Fruit fly (Drosophila melanogaster) whole organism, embryonic: ENCODE results near the gene CG10035.

Source experiments
- Ada2b ChIP-seq: fragments of 200-800 bp; sonication (Bioruptor generic); IDR thresholded peaks from 2 replicates; pipeline ENCODE4 v1.3.6; 2022; ENCODE audit warnings: missing biosample characterization, missing genetic modification characterization
- Awh ChIP-seq: fragments of 200-800 bp; sonication (Bioruptor generic); IDR thresholded peaks from 2 replicates; pipeline ENCODE4, ENCODE4 v1.3.6; 2022; ENCODE audit warnings: missing biosample characterization, missing genetic modification characterization
- CG10209 ChIP-seq: fragments of 200-800 bp; sonication (Bioruptor generic); optimal IDR thresholded peaks from 3 replicates; lab custom pipeline; 2017; ENCODE audit warnings: missing biosample characterization, mild to moderate bottlenecking, missing genetic modification characterization, missing genetic modification reagents
- CG12071 ChIP-seq: fragments of 200-800 bp; sonication (Bioruptor generic); optimal IDR thresholded peaks from 3 replicates; lab custom pipeline; 2018; ENCODE audit warnings: missing biosample characterization, mild to moderate bottlenecking, missing genetic modification characterization
- CG12219 ChIP-seq: fragments of 200-800 bp; sonication (Bioruptor generic); optimal IDR thresholded peaks from 3 replicates; lab custom pipeline; 2018; ENCODE audit warnings: missing biosample characterization, mild to moderate bottlenecking, missing genetic modification characterization
- CG17361 ChIP-seq: fragments of 200-800 bp; sonication (Bioruptor generic); IDR thresholded peaks from 3 replicates; pipeline ENCODE4 v1.3.6; 2022; ENCODE audit warnings: missing biosample characterization, missing genetic modification characterization
- CG18011 ChIP-seq: fragments of 200-800 bp; sonication (Bioruptor generic); optimal IDR thresholded peaks from 2 replicates; lab custom pipeline; 2017; ENCODE audit warnings: missing biosample characterization, missing genetic modification characterization, mild to moderate bottlenecking, moderate library complexity, missing genotype
- CG4424 ChIP-seq: fragments of 200-800 bp; sonication (Bioruptor generic); optimal IDR thresholded peaks from 3 replicates; lab custom pipeline; 2016; ENCODE audit warnings: missing biosample characterization, missing genetic modification characterization
- CG6813 ChIP-seq: fragments of 200-800 bp; sonication (Bioruptor generic); optimal IDR thresholded peaks from 2 replicates; lab custom pipeline; 2017; ENCODE audit warnings: missing biosample characterization, missing genetic modification characterization, mild to moderate bottlenecking, moderate library complexity, missing genetic modification reagents
- CG7987 ChIP-seq: fragments of 200-800 bp; sonication (Bioruptor generic); optimal IDR thresholded peaks from 2 replicates; lab custom pipeline; 2018; ENCODE audit warnings: missing biosample characterization, mild to moderate bottlenecking, missing genetic modification characterization, moderate library complexity
- CG8765 ChIP-seq: fragments of 200-800 bp; sonication (Bioruptor generic); IDR thresholded peaks from 2 replicates; pipeline ENCODE4 v1.3.6; 2022; ENCODE audit warnings: missing biosample characterization, missing genetic modification characterization
- Hand ChIP-seq: fragments of 200-800 bp; sonication (Bioruptor generic); optimal IDR thresholded peaks from 2 replicates; lab custom pipeline; 2017; ENCODE audit warnings: mild to moderate bottlenecking, missing biosample characterization, missing genetic modification reagents, missing genetic modification characterization
- Jarid2 ChIP-seq: fragments of 200-800 bp; sonication (Bioruptor generic); optimal IDR thresholded peaks from 3 replicates; lab custom pipeline; 2017; ENCODE audit warnings: mild to moderate bottlenecking, missing biosample characterization, missing genetic modification reagents, missing genetic modification characterization
- Kr ChIP-seq: fragments of 200-800 bp; sonication (Bioruptor generic); optimal IDR thresholded peaks from 2 replicates; lab custom pipeline; 2017; ENCODE audit warnings: missing biosample characterization, mild to moderate bottlenecking, missing genetic modification characterization
- Lim3 ChIP-seq: fragments of 200-800 bp; sonication (Bioruptor generic); IDR thresholded peaks from 2 replicates; pipeline ENCODE4 v1.3.6; 2022; ENCODE audit warnings: missing biosample characterization, missing genetic modification characterization
- MESR4 ChIP-seq: fragments of 200-800 bp; sonication (Bioruptor generic); optimal IDR thresholded peaks from 2 replicates; lab custom pipeline; 2018; ENCODE audit warnings: missing biosample characterization, mild to moderate bottlenecking, missing genetic modification characterization, moderate library complexity
- Nf-YB ChIP-seq: fragments of 200-800 bp; sonication (Bioruptor generic); optimal IDR thresholded peaks from 3 replicates; lab custom pipeline; 2019; ENCODE audit warnings: missing biosample characterization, mild to moderate bottlenecking, missing genetic modification characterization, moderate library complexity
- Nf-YC ChIP-seq: fragments of 200-800 bp; optimal IDR thresholded peaks from 3 replicates; lab custom pipeline; 2019; ENCODE audit warnings: missing biosample characterization, mild to moderate bottlenecking, missing genetic modification characterization, moderate library complexity
- Ravus ChIP-seq: fragments of 200-800 bp; sonication (Bioruptor generic); IDR thresholded peaks from 2 replicates; pipeline ENCODE4 v1.3.6; 2022; ENCODE audit warnings: missing biosample characterization, missing genetic modification characterization
- Vsx1 ChIP-seq: fragments of 200-800 bp; sonication (Bioruptor generic); optimal IDR thresholded peaks from 2 replicates; lab custom pipeline; 2017; ENCODE audit warnings: missing biosample characterization, mild to moderate bottlenecking, missing genetic modification characterization, missing genetic modification reagents
- Xrp1 ChIP-seq: fragments of 200-800 bp; sonication (Bioruptor generic); IDR thresholded peaks from 2 replicates; pipeline ENCODE4 v1.3.6; 2022; ENCODE audit warnings: missing biosample characterization, missing genetic modification characterization
- abd-A ChIP-seq: fragments of 200-800 bp; sonication (Bioruptor generic); optimal IDR thresholded peaks from 3 replicates; lab custom pipeline; 2019; ENCODE audit warnings: missing biosample characterization, mild to moderate bottlenecking, missing genetic modification characterization, moderate library complexity
- ap ChIP-seq: fragments of 200-800 bp; sonication (Bioruptor generic); IDR thresholded peaks from 2 replicates; pipeline ENCODE4 v1.3.6; 2022; ENCODE audit warnings: missing biosample characterization, missing genetic modification characterization
- ara ChIP-seq: fragments of 200-800 bp; sonication (Bioruptor generic); IDR thresholded peaks from 2 replicates; pipeline ENCODE4 v1.3.6; 2022; ENCODE audit warnings: missing biosample characterization, missing genetic modification characterization
- ash1 ChIP-seq: fragments of 200-800 bp; sonication (Bioruptor generic); optimal IDR thresholded peaks from 2 replicates; lab custom pipeline; 2018; ENCODE audit warnings: missing biosample characterization, mild to moderate bottlenecking, missing genetic modification characterization
- az2 ChIP-seq: fragments of 200-800 bp; sonication (Bioruptor generic); optimal IDR thresholded peaks from 3 replicates; lab custom pipeline; 2016; ENCODE audit warnings: missing biosample characterization, missing genetic modification characterization
- danr ChIP-seq: fragments of 200-800 bp; sonication (Bioruptor generic); IDR thresholded peaks from 2 replicates; pipeline ENCODE4 v1.3.6; 2022; ENCODE audit warnings: missing biosample characterization, missing genetic modification characterization
- dimm ChIP-seq: fragments of 200-800 bp; sonication (Bioruptor generic); IDR thresholded peaks from 2 replicates; pipeline ENCODE4 v1.3.6; 2022; ENCODE audit warnings: missing biosample characterization, missing genetic modification characterization
- disco-r ChIP-seq: fragments of 200-800 bp; sonication (Bioruptor generic); optimal IDR thresholded peaks from 2 replicates; lab custom pipeline; 2016; ENCODE audit warnings: missing biosample characterization, missing genetic modification characterization
- dmrt11E ChIP-seq: fragments of 200-800 bp; sonication (Bioruptor generic); optimal IDR thresholded peaks from 3 replicates; lab custom pipeline; 2018; ENCODE audit warnings: missing biosample characterization, mild to moderate bottlenecking, missing genetic modification characterization, moderate library complexity
- dpn ChIP-seq, 2 experiments: fragments of 200-800 bp; sonication (Bioruptor generic); optimal IDR thresholded peaks; 3 replicates each; lab custom pipeline; 2016; ENCODE audit warnings: missing biosample characterization in 2 of 2, missing genetic modification characterization in 2 of 2
- gt ChIP-seq: fragments of 200-800 bp; sonication (Bioruptor generic); IDR thresholded peaks from 2 replicates; pipeline ENCODE4 v1.3.6; 2022; ENCODE audit warnings: missing biosample characterization, missing genetic modification characterization
- ham ChIP-seq: fragments of 200-800 bp; sonication (Bioruptor generic); IDR thresholded peaks from 2 replicates; pipeline ENCODE4 v1.3.6; 2022; ENCODE audit warnings: missing biosample characterization, missing genetic modification characterization
- hb ChIP-seq: fragments of 200-800 bp; sonication (Bioruptor generic); IDR thresholded peaks from 3 replicates; pipeline ENCODE4 v1.3.6; 2022; ENCODE audit warnings: missing biosample characterization, missing genetic modification characterization; ENCODE audit not compliant: partially characterized antibody
- kni ChIP-seq: fragments of 200-800 bp; sonication (Bioruptor generic); optimal IDR thresholded peaks from 3 replicates; lab custom pipeline; 2017; ENCODE audit warnings: mild to moderate bottlenecking, missing biosample characterization, missing genetic modification reagents, missing genetic modification characterization
- lmd ChIP-seq: fragments of 200-800 bp; sonication (Bioruptor generic); IDR thresholded peaks from 2 replicates; pipeline ENCODE4 v1.3.6; 2022; ENCODE audit warnings: missing biosample characterization, missing genetic modification characterization
- lov ChIP-seq, 2 experiments: fragments of 200-800 bp in 1 of 2; fragments of >200 bp in 1 of 2; sonication (Bioruptor generic) in 1 of 2; IDR thresholded peaks in 1 of 2; optimal IDR thresholded peaks in 1 of 2; 2 replicates in 1 of 2; 3 replicates in 1 of 2; pipeline versions ENCODE4 v1.3.6 to Lab custom; 2017 to 2022; ENCODE audit warnings: missing biosample characterization in 1 of 2, missing genetic modification characterization in 1 of 2
- luna ChIP-seq: fragments of 200-800 bp; sonication (Bioruptor generic); optimal IDR thresholded peaks from 2 replicates; lab custom pipeline; 2016; ENCODE audit warnings: missing biosample characterization, missing genetic modification characterization
- nmo ChIP-seq: fragments of 200-800 bp; sonication (Bioruptor generic); optimal IDR thresholded peaks from 2 replicates; lab custom pipeline; 2018; ENCODE audit warnings: missing biosample characterization, mild to moderate bottlenecking, missing genetic modification characterization, moderate library complexity
- pb ChIP-seq: fragments of 200-800 bp; sonication (Bioruptor generic); optimal IDR thresholded peaks from 3 replicates; lab custom pipeline; 2016; ENCODE audit warnings: missing biosample characterization, missing genetic modification characterization
- pros ChIP-seq: fragments of 200-800 bp; sonication (Bioruptor generic); optimal IDR thresholded peaks from 3 replicates; lab custom pipeline; 2019; ENCODE audit warnings: missing biosample characterization, mild to moderate bottlenecking, missing genetic modification characterization, moderate library complexity
- repo ChIP-seq: fragments of 200-800 bp; sonication (Bioruptor generic); optimal IDR thresholded peaks from 2 replicates; lab custom pipeline; 2016; ENCODE audit warnings: missing biosample characterization, missing genetic modification characterization
- rib ChIP-seq: fragments of 200-800 bp; sonication (Bioruptor generic); IDR thresholded peaks from 2 replicates; pipeline ENCODE4 v1.3.6; 2022; ENCODE audit warnings: missing biosample characterization, missing genetic modification characterization
- sens ChIP-seq: fragments of 200-800 bp; sonication (Bioruptor generic); peaks from one replicate; lab custom pipeline; 2016; ENCODE audit warnings: missing biosample characterization, missing genetic modification characterization
- ssp ChIP-seq: fragments of 200-800 bp; sonication (Bioruptor generic); IDR thresholded peaks from 2 replicates; pipeline ENCODE4 v1.3.6; 2022; ENCODE audit warnings: missing biosample characterization, missing genetic modification characterization
- tap ChIP-seq: fragments of 200-800 bp; optimal IDR thresholded peaks from 3 replicates; lab custom pipeline; 2019; ENCODE audit warnings: missing biosample characterization, mild to moderate bottlenecking, missing genetic modification characterization, moderate library complexity
- tll ChIP-seq, 2 experiments: fragments of 200-800 bp in 1 of 2; fragments of >200 bp in 1 of 2; sonication (Bioruptor generic) in 1 of 2; optimal IDR thresholded peaks; 2 replicates each; lab custom pipeline; 2017 to 2019; ENCODE audit warnings: missing biosample characterization in 2 of 2, missing genetic modification characterization in 2 of 2, mild to moderate bottlenecking in 1 of 2, moderate library complexity in 1 of 2
- toy ChIP-seq: fragments of 200-800 bp; sonication (Bioruptor generic); IDR thresholded peaks from 2 replicates; pipeline ENCODE4 v1.3.6; 2022; ENCODE audit warnings: missing biosample characterization, missing genetic modification characterization
- twi ChIP-seq: fragments of 200-800 bp; optimal IDR thresholded peaks from 2 replicates; lab custom pipeline; 2019; ENCODE audit warnings: missing biosample characterization, mild to moderate bottlenecking, missing genetic modification characterization, moderate library complexity
- z ChIP-seq: fragments of 200-800 bp; sonication (Bioruptor generic); IDR thresholded peaks from 3 replicates; pipeline ENCODE4 v1.3.6; 2022; ENCODE audit warnings: missing biosample characterization, missing genetic modification characterization

Gene CG10035

dm6 chr3R:12402935-12403334 lies 20.4 kb upstream of the CG10035 start (continued):
- TF ChIP-seq az2 (GFP tag; lab: Kevin White, UChicago) (peak; percentile 97), pb (GFP tag; lab: Kevin White, UChicago) (peak; percentile 86), Awh (GFP tag; lab: Robert Waterston, UW) (peak; percentile 98), CG10209 (GFP tag; lab: Kevin White, UChicago) (peak; percentile 97), dimm (GFP tag; lab: Robert Waterston, UW) (peak; percentile 86), z (peak; percentile 72; the same call in 1 of the 3 replicates), dmrt11E (peak; percentile 99), lov (optimal IDR thresholded peaks at IDR 0.05; lab: Kevin White, UChicago) (no peak), lov (GFP tag; IDR thresholded peaks at IDR 0.05; lab: Robert Waterston, UW) (peak; percentile 98), ham (peak; percentile 57; the same call in 1 of the 2 replicates), ssp (peak; percentile 76), pros (GFP tag; lab: Kevin White, UChicago) (peak; percentile 87), Ravus (GFP tag; lab: Robert Waterston, UW) (peak; percentile 86), MESR4 (GFP tag; lab: Kevin White, UChicago) (peak; percentile 73), gt (peak; percentile 85), Jarid2 (GFP tag; lab: Kevin White, UChicago) (peak; percentile 79), ash1 (GFP tag; lab: Kevin White, UChicago) (peak; percentile 85), CG18011 (GFP tag; lab: Kevin White, UChicago) (peak; percentile 84), hb (no peak), danr (GFP tag; lab: Robert Waterston, UW) (peak; percentile 87; the same call in 1 of the 2 replicates), Nf-YB (GFP tag; lab: Kevin White, UChicago) (peak; percentile 89), Xrp1 (GFP tag; lab: Robert Waterston, UW) (peak; percentile 99), lmd (GFP tag; lab: Robert Waterston, UW) (peak; percentile 94), ap (GFP tag; lab: Robert Waterston, UW) (peak; percentile 97), luna (peak; percentile 75), repo (GFP tag; lab: Kevin White, UChicago) (peak; percentile 98), CG12071 (peak; percentile 100), Nf-YC (tag; lab: Kevin White, UChicago) (peak; percentile 92), nmo (peak; percentile 99), twi (tag; lab: Kevin White, UChicago) (peak; percentile 97), Hand (GFP tag; lab: Kevin White, UChicago) (peak; percentile 92), CG6813 (GFP tag; lab: Kevin White, UChicago) (peak; percentile 99), kni (GFP tag; lab: Kevin White, UChicago) (peak; percentile 99), rib (GFP tag; lab: Robert Waterston, UW) (peak; percentile 86), CG12219 (GFP tag; lab: Kevin White, UChicago) (peak; percentile 98), Lim3 (GFP tag; lab: Robert Waterston, UW) (peak; percentile 88), tap (tag; lab: Kevin White, UChicago) (peak; percentile 99), abd-A (tag; lab: Kevin White, UChicago) (no peak), tll (GFP tag; optimal IDR thresholded peaks at IDR 0.05; lab: Kevin White, UChicago) (peak in 1 of 2 experiments; percentile 76), CG7987 (GFP tag; lab: Kevin White, UChicago) (peak; percentile 96), sens (GFP tag; lab: Kevin White, UChicago) (peak; percentile 99), CG4424 (peak; percentile 99), Vsx1 (GFP tag; lab: Kevin White, UChicago) (peak; percentile 92), toy (peak; percentile 84), Ada2b (GFP tag; lab: Robert Waterston, UW) (peak; percentile 99), CG8765 (GFP tag; lab: Robert Waterston, UW) (peak; percentile 91), CG17361 (peak; percentile 98), dpn (GFP tag; optimal IDR thresholded peaks at IDR 0.05; lab: Kevin White, UChicago) (peak; percentile 94), ara (peak; percentile 99), disco-r (GFP tag; lab: Kevin White, UChicago) (peak; percentile 86), Kr (peak; percentile 36)
